Worm (Caenorhabditis elegans) whole organism, L1 larva: ENCODE data around the gene sax-7.

ENCODE experiments used
- C04F5.9 ChIP-seq: sonication (generic microtip); optimal IDR thresholded peaks from 2 replicates; lab custom pipeline; 2016; ENCODE audit warnings: missing genetic modification characterization, missing compliant biosample characterization
- C16A3.4 ChIP-seq: fragments of 150-350 bp; optimal IDR thresholded peaks from 2 replicates; lab custom pipeline; 2014; ENCODE audit warnings: missing biosample characterization, missing genetic modification characterization
- C34B4.2 ChIP-seq: sonication (generic microtip); optimal IDR thresholded peaks from 2 replicates; lab custom pipeline; 2017; ENCODE audit warnings: mild to moderate bottlenecking, missing genetic modification characterization, missing compliant biosample characterization
- F16B12.6 ChIP-seq: fragments of 150-350 bp; optimal IDR thresholded peaks from 2 replicates; lab custom pipeline; 2014; ENCODE audit warnings: missing biosample characterization, missing genetic modification characterization
- Y116A8C.19 ChIP-seq: sonication (generic microtip); optimal IDR thresholded peaks from 2 replicates; lab custom pipeline; 2016; ENCODE audit warnings: missing compliant biosample characterization, missing genetic modification characterization, borderline replicate concordance
- aha-1 ChIP-seq: fragments of 150-350 bp; optimal IDR thresholded peaks from 2 replicates; lab custom pipeline; 2014; ENCODE audit warnings: missing biosample characterization, missing genetic modification characterization
- aly-2 ChIP-seq: fragments of 150-350 bp; optimal IDR thresholded peaks from 2 replicates; lab custom pipeline; 2014; ENCODE audit warnings: missing biosample characterization, missing genetic modification characterization
- ama-1 ChIP-seq: fragments of 150-350 bp; optimal IDR thresholded peaks from 2 replicates; lab custom pipeline; 2014
- blmp-1 ChIP-seq: fragments of 150-350 bp; optimal IDR thresholded peaks from 2 replicates; lab custom pipeline; 2014; ENCODE audit warnings: missing biosample characterization, missing genetic modification characterization
- ceh-8 ChIP-seq: fragments of 200-800 bp; sonication (Bioruptor generic); optimal IDR thresholded peaks from 2 replicates; lab custom pipeline; 2018; ENCODE audit warnings: mild to moderate bottlenecking, missing genetic modification characterization, moderate library complexity, missing compliant biosample characterization
- ceh-88 ChIP-seq: fragments of 200-800 bp; sonication (Bioruptor generic); IDR thresholded peaks from 2 replicates; pipeline ENCODE4 v1.3.6; 2022; ENCODE audit warnings: missing genetic modification characterization, missing compliant biosample characterization
- ces-1 ChIP-seq: fragments of 150-350 bp; optimal IDR thresholded peaks from 2 replicates; lab custom pipeline; 2014; ENCODE audit warnings: missing biosample characterization, missing genetic modification reagents, missing genetic modification characterization
- dpl-1 ChIP-seq, 3 experiments: fragments of 150-350 bp in 2 of 3; sonication (generic microtip) in 1 of 3; optimal IDR thresholded peaks; 2 replicates each; lab custom pipeline; 2014 to 2017; ENCODE audit warnings: missing biosample characterization in 3 of 3, missing genetic modification characterization in 3 of 3, missing genetic modification reagents in 3 of 3
- egl-13 ChIP-seq: sonication (generic microtip); optimal IDR thresholded peaks from 2 replicates; lab custom pipeline; 2016; ENCODE audit warnings: missing genotype, missing genetic modification reagents, missing genetic modification characterization, missing compliant biosample characterization
- elt-2 ChIP-seq: sonication (generic microtip); optimal IDR thresholded peaks from 2 replicates; lab custom pipeline; 2016; ENCODE audit warnings: missing genetic modification characterization, mild to moderate bottlenecking, inconsistent platforms, missing compliant biosample characterization, missing genetic modification reagents
- elt-3 ChIP-seq, 6 experiments: fragments of 150-350 bp in 1 of 6; sonication (generic microtip); optimal IDR thresholded peaks; 2 replicates each; lab custom pipeline; 2017 to 2018; ENCODE audit warnings: missing biosample characterization in 6 of 6, missing genetic modification characterization in 6 of 6, inconsistent platforms in 1 of 6
- fkh-10 ChIP-seq: sonication (generic microtip); optimal IDR thresholded peaks from 2 replicates; lab custom pipeline; 2017; ENCODE audit warnings: missing biosample characterization, missing genetic modification reagents, missing genetic modification characterization
- fos-1 ChIP-seq: fragments of 150-350 bp; optimal IDR thresholded peaks from 2 replicates; lab custom pipeline; 2014; ENCODE audit warnings: missing biosample characterization, missing genetic modification characterization
- grh-1 ChIP-seq: fragments of 200-800 bp; sonication (Bioruptor generic); IDR thresholded peaks from 2 replicates; pipeline ENCODE4 v1.3.6; 2022; ENCODE audit warnings: missing genetic modification reagents, missing genetic modification characterization, missing compliant biosample characterization
- hlh-4 ChIP-seq: sonication (generic microtip); optimal IDR thresholded peaks from 2 replicates; lab custom pipeline; 2016; ENCODE audit warnings: mild to moderate bottlenecking, missing genetic modification characterization, missing compliant biosample characterization
- hpl-2 ChIP-seq: fragments of 150-350 bp; optimal IDR thresholded peaks from 2 replicates; lab custom pipeline; 2014; ENCODE audit warnings: missing biosample characterization, missing genetic modification reagents, missing genetic modification characterization
- isw-1 ChIP-seq: fragments of 200-800 bp; sonication (Bioruptor generic); IDR thresholded peaks from 2 replicates; pipeline ENCODE4 v1.3.6; 2022; ENCODE audit warnings: missing genetic modification characterization, missing compliant biosample characterization
- lin-14 ChIP-seq: fragments of 200-800 bp; sonication (Bioruptor generic); optimal IDR thresholded peaks from 2 replicates; lab custom pipeline; 2018; ENCODE audit warnings: mild to moderate bottlenecking, missing genetic modification characterization, moderate library complexity, missing compliant biosample characterization
- lin-15B ChIP-seq: fragments of 150-350 bp; sonication (generic microtip); optimal IDR thresholded peaks from 3 replicates; lab custom pipeline; 2014; ENCODE audit warnings: missing biosample characterization, missing genetic modification characterization
- lin-35 ChIP-seq, 2 experiments: fragments of 150-350 bp; optimal IDR thresholded peaks; 2 replicates each; lab custom pipeline; 2014; ENCODE audit warnings: missing biosample characterization in 2 of 2, missing genetic modification characterization in 2 of 2, missing genetic modification reagents in 2 of 2
- lin-39 ChIP-seq: fragments of 150-350 bp; optimal IDR thresholded peaks from 2 replicates; lab custom pipeline; 2014; ENCODE audit warnings: missing biosample characterization, missing genetic modification reagents, missing genetic modification characterization
- mdl-1 ChIP-seq, 2 experiments: fragments of 150-350 bp; optimal IDR thresholded peaks; 2 replicates each; lab custom pipeline; 2014 to 2017; ENCODE audit warnings: missing biosample characterization in 2 of 2, missing genetic modification characterization in 2 of 2, inconsistent platforms in 1 of 2
- nhr-12 ChIP-seq: sonication (generic microtip); optimal IDR thresholded peaks from 2 replicates; lab custom pipeline; 2017; ENCODE audit warnings: missing biosample characterization, missing genetic modification characterization
- nhr-20 ChIP-seq: sonication (generic microtip); optimal IDR thresholded peaks from 2 replicates; lab custom pipeline; 2016; ENCODE audit warnings: mild to moderate bottlenecking, missing genetic modification characterization, missing compliant biosample characterization
- nhr-237 ChIP-seq: fragments of 150-350 bp; optimal IDR thresholded peaks from 2 replicates; lab custom pipeline; 2014; ENCODE audit warnings: missing biosample characterization, missing genetic modification characterization
- nhr-77 ChIP-seq: fragments of 150-350 bp; optimal IDR thresholded peaks from 2 replicates; lab custom pipeline; 2014; ENCODE audit warnings: missing biosample characterization, missing genetic modification characterization
- nhr-85 ChIP-seq: sonication (generic microtip); peaks from one replicate; lab custom pipeline; 2016; ENCODE audit warnings: missing genetic modification characterization, inconsistent platforms, missing compliant biosample characterization
- nhr-90 ChIP-seq: sonication (generic microtip); optimal IDR thresholded peaks from 2 replicates; lab custom pipeline; 2016; ENCODE audit warnings: mild to moderate bottlenecking, missing genetic modification characterization, missing compliant biosample characterization; ENCODE audit not compliant: poor library complexity
- pax-3 ChIP-seq: fragments of 200-800 bp; sonication (Bioruptor generic); optimal IDR thresholded peaks from 2 replicates; lab custom pipeline; 2018; ENCODE audit warnings: mild to moderate bottlenecking, missing genetic modification characterization, moderate library complexity, missing compliant biosample characterization
- pqm-1 ChIP-seq: sonication (generic microtip); optimal IDR thresholded peaks from 3 replicates; lab custom pipeline; 2017; ENCODE audit warnings: missing biosample characterization, missing genetic modification characterization
- rnt-1 ChIP-seq: sonication (generic microtip); optimal IDR thresholded peaks from 2 replicates; lab custom pipeline; 2016; ENCODE audit warnings: mild to moderate bottlenecking, missing genetic modification characterization, moderate library complexity, missing compliant biosample characterization
- skn-1 ChIP-seq: fragments of 150-350 bp; optimal IDR thresholded peaks from 2 replicates; lab custom pipeline; 2014; ENCODE audit warnings: missing biosample characterization, missing genetic modification characterization
- snpc-4 ChIP-seq: fragments of 150-350 bp; optimal IDR thresholded peaks from 2 replicates; lab custom pipeline; 2014; ENCODE audit warnings: missing biosample characterization, missing genetic modification characterization
- sox-4 ChIP-seq: sonication (generic microtip); optimal IDR thresholded peaks from 2 replicates; lab custom pipeline; 2016; ENCODE audit warnings: missing genetic modification characterization, missing compliant biosample characterization
- swsn-7 ChIP-seq: sonication (generic microtip); optimal IDR thresholded peaks from 2 replicates; lab custom pipeline; 2016; ENCODE audit warnings: missing genetic modification characterization, missing compliant biosample characterization
- tbx-2 ChIP-seq: sonication (generic microtip); optimal IDR thresholded peaks from 2 replicates; lab custom pipeline; 2016; ENCODE audit warnings: missing genetic modification characterization, missing compliant biosample characterization
- unc-130 ChIP-seq: fragments of 150-350 bp; optimal IDR thresholded peaks from 2 replicates; lab custom pipeline; 2017; ENCODE audit warnings: missing biosample characterization, missing genetic modification characterization, inconsistent platforms
- unc-30 ChIP-seq: sonication (generic microtip); optimal IDR thresholded peaks from 2 replicates; lab custom pipeline; 2017; ENCODE audit warnings: missing biosample characterization, missing genetic modification characterization
- unc-62 ChIP-seq: fragments of 150-350 bp; optimal IDR thresholded peaks from 2 replicates; lab custom pipeline; 2014; ENCODE audit warnings: missing biosample characterization, missing genetic modification reagents, missing genetic modification characterization
- xbp-1 ChIP-seq: sonication (generic microtip); optimal IDR thresholded peaks from 2 replicates; lab custom pipeline; 2016; ENCODE audit warnings: missing genetic modification characterization, missing compliant biosample characterization
- zip-4 ChIP-seq: fragments of 200-800 bp; sonication (Bioruptor generic); optimal IDR thresholded peaks from 2 replicates; lab custom pipeline; 2018; ENCODE audit warnings: mild to moderate bottlenecking, missing genetic modification characterization, moderate library complexity, missing compliant biosample characterization

The sax-7 gene

DNA sequence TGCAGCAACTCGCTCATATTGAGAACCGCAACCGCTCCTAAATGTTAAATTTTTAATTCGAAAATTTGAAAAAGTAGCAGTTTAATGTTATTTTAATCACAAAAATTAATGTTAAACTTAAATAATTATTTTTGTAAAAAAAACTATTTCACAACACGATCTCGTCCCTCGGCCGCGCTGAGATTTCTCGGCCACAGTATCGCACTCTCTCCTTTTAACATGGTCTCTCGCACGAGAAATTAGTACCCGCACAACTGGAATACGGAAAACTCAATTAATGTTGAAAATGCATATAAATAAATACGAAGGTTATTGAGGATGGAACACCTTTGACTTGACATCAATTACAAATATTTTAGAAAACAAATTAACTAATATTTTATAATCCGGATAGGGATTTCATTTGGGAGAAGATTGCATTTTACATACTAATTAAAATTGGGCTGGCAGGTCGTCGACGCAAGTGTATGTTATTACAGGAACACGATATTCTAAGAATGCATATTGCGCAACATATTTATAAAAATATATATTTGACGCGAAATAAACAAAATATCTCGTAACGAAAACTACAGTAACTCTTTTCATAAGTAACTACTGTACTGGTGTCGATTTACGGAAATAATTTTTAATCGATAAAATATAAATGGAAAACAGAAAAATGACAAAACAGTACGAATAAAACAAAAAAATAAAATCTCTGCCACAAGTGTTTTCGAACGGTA, 42.5 kb upstream of the sax-7 start, which contains the start of gene dnc-4 (continued):
- TF ChIP-seq swsn-7 (tag; lab: Kevin White, UChicago) (peak; percentile 14), hlh-4 (tag; lab: Kevin White, UChicago) (no peak), nhr-12 (tag; lab: Kevin White, UChicago) (no peak), mdl-1 (tag; optimal IDR thresholded peaks at IDR 0.05; lab: Kevin White, UChicago) (no peak), isw-1 (no peak; the same call in 1 of the 2 replicates), nhr-77 (tag; lab: Kevin White, UChicago) (no peak), unc-62 (no peak), dpl-1 (GFP tag; optimal IDR thresholded peaks at IDR 0.05; lab: Kevin White, UChicago) (peak in 1 of 3 experiments; percentile 39), nhr-237 (tag; lab: Kevin White, UChicago) (no peak)
- TF ChIP-seq, all 84 proteins: peak for 21

DNA sequence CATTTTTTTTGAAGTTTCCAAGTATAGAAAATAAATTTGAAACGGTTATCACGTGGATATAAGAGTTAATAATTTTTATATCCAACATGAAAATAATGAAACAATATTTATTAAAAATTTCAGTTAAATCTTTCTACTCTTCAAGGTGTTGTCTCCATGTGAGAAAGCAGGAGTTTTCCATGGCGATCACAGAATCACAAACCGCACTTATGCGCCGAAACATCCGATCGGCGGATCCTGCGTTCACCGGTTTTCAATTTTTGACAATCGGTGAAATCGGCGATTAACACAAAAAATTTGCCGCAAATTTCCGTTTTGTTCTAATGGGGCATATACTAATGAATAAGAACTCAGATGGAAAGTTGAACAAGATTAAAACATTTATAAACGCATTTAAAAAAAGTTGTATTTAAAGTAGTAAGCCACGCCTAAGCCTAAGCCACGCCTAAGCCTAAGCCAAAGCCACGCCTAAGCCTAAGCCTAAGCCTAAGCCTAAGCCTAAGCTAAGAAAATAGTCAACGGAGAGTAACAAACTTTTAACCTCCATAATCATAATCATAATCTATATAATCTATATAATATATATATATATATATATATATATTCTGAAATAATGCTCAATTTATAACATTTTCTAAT, 40.3 kb upstream of the sax-7 start, which contains the start of gene C26B2.2:
C26B2.2 (minus strand) TSS at position 88 of the 639 bp plus-strand sequence.
- TF ChIP-seq ceh-88 (peak; percentile 15; the same call in 1 of the 2 replicates), pax-3 (no peak)

DNA sequence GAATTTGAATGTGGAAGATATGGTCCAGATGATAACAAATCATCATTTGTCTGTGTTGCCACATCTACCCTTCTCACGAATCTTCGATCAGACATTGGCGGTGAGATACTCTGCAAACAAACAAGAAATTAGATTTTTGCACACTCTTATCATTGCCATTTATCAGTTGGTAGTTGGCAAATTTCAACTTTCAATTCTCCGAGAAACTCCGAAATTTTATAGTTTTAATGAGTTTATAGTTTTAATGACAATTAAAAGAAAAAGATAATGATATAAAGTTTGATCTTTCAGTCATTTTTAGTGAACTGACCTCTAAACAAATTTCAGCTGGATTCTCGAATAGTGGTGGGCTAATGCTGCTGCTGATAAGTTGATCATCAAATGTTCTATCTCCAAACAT, 38.6 kb upstream of the sax-7 start:
- TF ChIP-seq zip-4 (GFP tag; lab: Kevin White, UChicago) (no peak), elt-2 (tag; lab: Kevin White, UChicago) (peak; percentile 14), nhr-85 (tag; lab: Kevin White, UChicago) (peak; percentile 13)

DNA sequence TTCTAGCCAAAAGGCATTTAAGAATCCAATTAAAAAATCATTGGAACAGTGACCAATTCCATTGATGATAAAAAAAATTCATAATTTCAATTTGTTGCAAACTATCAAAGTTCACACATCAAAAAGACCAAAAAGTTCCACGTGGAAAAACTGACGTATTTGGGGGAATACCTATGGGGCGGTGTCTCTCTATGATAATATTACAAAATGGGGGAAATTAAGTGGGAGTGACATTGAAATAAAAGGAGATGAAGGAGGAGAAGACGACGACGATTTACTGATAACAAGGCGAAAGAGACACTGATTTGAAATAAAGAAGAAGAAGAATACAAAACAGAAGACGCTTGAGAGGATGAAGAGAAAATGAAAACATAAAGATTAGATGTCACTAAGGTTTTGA, 36.1 kb upstream of the sax-7 start:
- TF ChIP-seq Y116A8C.19 (tag; lab: Kevin White, UChicago) (no peak), mdl-1 (tag; optimal IDR thresholded peaks at IDR 0.05; lab: Kevin White, UChicago) (peak in 1 of 2 experiments; percentile 24), nhr-20 (tag; lab: Kevin White, UChicago) (peak; percentile 42), aha-1 (no peak), unc-30 (no peak), nhr-90 (tag; lab: Kevin White, UChicago) (peak; percentile 35), skn-1 (no peak), ama-1 (lab: Kevin White, UChicago) (no peak), snpc-4 (tag; lab: Kevin White, UChicago) (no peak), aly-2 (tag; lab: Kevin White, UChicago) (no peak), grh-1 (no peak), fos-1 (peak; percentile 40), C04F5.9 (tag; lab: Kevin White, UChicago) (no peak), hpl-2 (GFP tag; lab: Kevin White, UChicago) (no peak), F16B12.6 (tag; lab: Kevin White, UChicago) (no peak), rnt-1 (no peak), sox-4 (tag; lab: Kevin White, UChicago) (no peak), fkh-10 (no peak), lin-35 (GFP tag; optimal IDR thresholded peaks at IDR 0.05; lab: Kevin White, UChicago) (peak in 1 of 2 experiments; percentile 35), pqm-1 (tag; lab: Kevin White, UChicago) (peak; percentile 10), tbx-2 (no peak), blmp-1 (tag; lab: Kevin White, UChicago) (peak; percentile 72), ces-1 (GFP tag; lab: Kevin White, UChicago) (no peak), unc-130 (tag; lab: Kevin White, UChicago) (no peak), lin-14 (GFP tag; lab: Kevin White, UChicago) (peak; percentile 57), nhr-85 (tag; lab: Kevin White, UChicago) (peak; percentile 74), lin-39 (tag; lab: Kevin White, UChicago) (no peak), C34B4.2 (tag; lab: Kevin White, UChicago) (no peak), elt-3 (tag; optimal IDR thresholded peaks at IDR 0.05; lab: Kevin White, UChicago) (peak in 4 of 6 experiments; percentile 64 to 85 (median 78)), xbp-1 (tag; lab: Kevin White, UChicago) (no peak), lin-15B (tag; lab: Kevin White, UChicago) (no peak), C16A3.4 (no peak), elt-2 (tag; lab: Kevin White, UChicago) (peak; percentile 62), egl-13 (no peak), ceh-8 (GFP tag; lab: Kevin White, UChicago) (no peak)
